Worm (Caenorhabditis elegans) whole organism, midembryonic: ENCODE data around the gene ZC506.1.
A peak's percentile ranks its signal among the peaks of the same experiment; 100 is the strongest.

ENCODE experiments used
- T22C8.4 ChIP-seq: fragments of 200-800 bp; sonication (Bioruptor generic); IDR thresholded peaks from 2 replicates; pipeline ENCODE4 v1.3.6; 2022; ENCODE audit warnings: missing genetic modification characterization, missing compliant biosample characterization
- cog-1 ChIP-seq: sonication (generic microtip); optimal IDR thresholded peaks from 2 replicates; lab custom pipeline; 2016; ENCODE audit warnings: missing genetic modification characterization, missing compliant biosample characterization
- flt-1 ChIP-seq: fragments of 200-800 bp; sonication (Bioruptor generic); IDR thresholded peaks from 2 replicates; pipeline ENCODE4 v1.3.6; 2022; ENCODE audit warnings: missing genetic modification characterization, missing compliant biosample characterization
- klf-2 ChIP-seq: fragments of 200-800 bp; sonication (Bioruptor generic); conservative IDR thresholded peaks from 2 replicates; pipeline ENCODE4 v1.3.6; 2022; ENCODE audit warnings: missing genetic modification reagents, missing genetic modification characterization, missing compliant biosample characterization
- med-1 ChIP-seq: sonication (generic microtip); optimal IDR thresholded peaks from 2 replicates; lab custom pipeline; 2017; ENCODE audit warnings: missing genetic modification characterization, mild to moderate bottlenecking, missing compliant biosample characterization, antibody characterized with exemption, missing genetic modification reagents; ENCODE audit not compliant: insufficient read depth
- ref-1 ChIP-seq: fragments of 200-800 bp; sonication (Bioruptor generic); conservative IDR thresholded peaks from 2 replicates; pipeline ENCODE4 v1.3.6; 2022; ENCODE audit warnings: missing genetic modification reagents, missing genetic modification characterization, missing compliant biosample characterization
- tab-1 ChIP-seq: fragments of 200-800 bp; sonication (Bioruptor generic); IDR thresholded peaks from 2 replicates; pipeline ENCODE4 v1.3.6; 2022; ENCODE audit warnings: missing genetic modification characterization, missing compliant biosample characterization
- ztf-23 ChIP-seq: fragments of 200-800 bp; sonication (Bioruptor generic); IDR thresholded peaks from 2 replicates; pipeline ENCODE4 v1.3.6; 2022; ENCODE audit warnings: missing genetic modification reagents, missing genetic modification characterization, missing compliant biosample characterization
- ztf-29 ChIP-seq: fragments of 200-800 bp; sonication (Bioruptor generic); IDR thresholded peaks from 2 replicates; pipeline ENCODE4 v1.3.6; 2022; ENCODE audit warnings: missing genetic modification reagents, missing genetic modification characterization, missing compliant biosample characterization

ZC506.1 gene

ce11 chrX:9958561-9958960, at the start of gene ZC506.1:
Gene ZC506.1, plus strand, starts transcription at chrX:9958960.
- TF ChIP-seq ztf-23 (GFP tag; lab: Robert Waterston, UW) (peak; percentile 72), cog-1 (peak; percentile 93), ref-1 (GFP tag; lab: Robert Waterston, UW) (no peak), flt-1 (GFP tag; lab: Robert Waterston, UW) (peak; percentile 79), klf-2 (GFP tag; lab: Robert Waterston, UW) (no peak), T22C8.4 (GFP tag; lab: Robert Waterston, UW) (peak; percentile 95)

- TF ChIP-seq cog-1 (no peak), ref-1 (GFP tag; lab: Robert Waterston, UW) (no peak), T22C8.4 (GFP tag; lab: Robert Waterston, UW) (no peak), klf-2 (GFP tag; lab: Robert Waterston, UW) (no peak), tab-1 (GFP tag; lab: Robert Waterston, UW) (no peak), flt-1 (GFP tag; lab: Robert Waterston, UW) (no peak), med-1 (GFP tag; lab: Kevin White, UChicago) (no peak), ztf-29 (GFP tag; lab: Robert Waterston, UW) (no peak), ztf-23 (GFP tag; lab: Robert Waterston, UW) (no peak)
These were observed 41.4 kb upstream of the ZC506.1 start, which contains the start of gene F21G4.6 for ce11 chrX:9917362-9917761. Gene F21G4.6, minus strand, starts transcription at chrX:9917448.

- no peak for TF ChIP-seq med-1 (GFP tag; lab: Kevin White, UChicago)
- no peak for TF ChIP-seq cog-1
- no peak for TF ChIP-seq ref-1 (GFP tag; lab: Robert Waterston, UW)
- TF ChIP-seq klf-2 (GFP tag; lab: Robert Waterston, UW): no peak
- TF ChIP-seq T22C8.4 (GFP tag; lab: Robert Waterston, UW): no peak
- no peak for TF ChIP-seq flt-1 (GFP tag; lab: Robert Waterston, UW)
- no peak for TF ChIP-seq ztf-29 (GFP tag; lab: Robert Waterston, UW)
- no peak for TF ChIP-seq tab-1 (GFP tag; lab: Robert Waterston, UW)
These were observed 39.8 kb upstream of the ZC506.1 start, which contains the start of gene folr-1 for ce11 chrX:9918997-9919396. Gene folr-1, plus strand, starts transcription at chrX:9919297.

ce11 chrX:9921257-9921656, 37.5 kb upstream of the ZC506.1 start, which contains the start of gene C17G1.2:
Gene C17G1.2, plus strand, starts transcription at chrX:9921557.
- no peak for TF ChIP-seq klf-2 (GFP tag; lab: Robert Waterston, UW)
- no peak for TF ChIP-seq ztf-29 (GFP tag; lab: Robert Waterston, UW)
- TF ChIP-seq flt-1 (GFP tag; lab: Robert Waterston, UW): no peak
- no peak for TF ChIP-seq cog-1
- no peak for TF ChIP-seq med-1 (GFP tag; lab: Kevin White, UChicago)
- TF ChIP-seq ztf-23 (GFP tag; lab: Robert Waterston, UW): no peak

- TF ChIP-seq klf-2 (GFP tag; lab: Robert Waterston, UW) (no peak), ref-1 (GFP tag; lab: Robert Waterston, UW) (no peak), med-1 (GFP tag; lab: Kevin White, UChicago) (no peak), T22C8.4 (GFP tag; lab: Robert Waterston, UW) (no peak), ztf-29 (GFP tag; lab: Robert Waterston, UW) (no peak)
These were observed 33.8 kb upstream of the ZC506.1 start, which contains the start of gene ugt-23 for ce11 chrX:9924962-9925361. Gene ugt-23, minus strand, starts transcription at chrX:9925173.

- TF ChIP-seq klf-2 (GFP tag; lab: Robert Waterston, UW) (no peak), ztf-29 (GFP tag; lab: Robert Waterston, UW) (no peak), med-1 (GFP tag; lab: Kevin White, UChicago) (no peak), tab-1 (GFP tag; lab: Robert Waterston, UW) (no peak)
These were observed 30.8 kb upstream of the ZC506.1 start for ce11 chrX:9927993-9928392.

ce11 chrX:9931362-9931761, 27.4 kb upstream of the ZC506.1 start, which contains the start of gene nra-3:
Gene nra-3, minus strand, starts transcription at chrX:9931462.
- no peak for TF ChIP-seq klf-2 (GFP tag; lab: Robert Waterston, UW)
- TF ChIP-seq ztf-23 (GFP tag; lab: Robert Waterston, UW): peak; percentile 54; the same call in 1 of the 2 replicates

ce11 chrX:9932226-9932773, 26.5 kb upstream of the ZC506.1 start, which contains the start of gene tsp-21:
Gene tsp-21, plus strand, starts transcription at chrX:9932371.
- TF ChIP-seq ztf-23 (GFP tag; lab: Robert Waterston, UW): peak; percentile 64; the same call in 1 of the 2 replicates
- TF ChIP-seq klf-2 (GFP tag; lab: Robert Waterston, UW): no peak
- peak; percentile 79 for TF ChIP-seq flt-1 (GFP tag; lab: Robert Waterston, UW)
- TF ChIP-seq T22C8.4 (GFP tag; lab: Robert Waterston, UW): no peak
- TF ChIP-seq ztf-29 (GFP tag; lab: Robert Waterston, UW): no peak
- TF ChIP-seq cog-1: peak; percentile 60
- TF ChIP-seq med-1 (GFP tag; lab: Kevin White, UChicago): peak; percentile 24
- TF ChIP-seq ref-1 (GFP tag; lab: Robert Waterston, UW): no peak
- TF ChIP-seq tab-1 (GFP tag; lab: Robert Waterston, UW): no peak

- no peak for TF ChIP-seq cog-1
- TF ChIP-seq tab-1 (GFP tag; lab: Robert Waterston, UW): no peak
- TF ChIP-seq ztf-29 (GFP tag; lab: Robert Waterston, UW): no peak
- TF ChIP-seq flt-1 (GFP tag; lab: Robert Waterston, UW): no peak
- no peak for TF ChIP-seq T22C8.4 (GFP tag; lab: Robert Waterston, UW)
- no peak for TF ChIP-seq klf-2 (GFP tag; lab: Robert Waterston, UW)
- TF ChIP-seq med-1 (GFP tag; lab: Kevin White, UChicago): no peak
- TF ChIP-seq ref-1 (GFP tag; lab: Robert Waterston, UW): no peak
- TF ChIP-seq ztf-23 (GFP tag; lab: Robert Waterston, UW): no peak
These were observed 25.3 kb upstream of the ZC506.1 start for ce11 chrX:9933291-9934008.
